Worm (Caenorhabditis elegans) whole organism, mixed stage, embryonic: Measurements from ENCODE around the gene T28C6.11.

Source experiments
- blmp-1 ChIP-seq: fragments of 150-350 bp; optimal IDR thresholded peaks from 2 replicates; lab custom pipeline; 2014; ENCODE audit warnings: missing biosample characterization, missing genetic modification characterization
- ceh-83 ChIP-seq: fragments of 200-800 bp; sonication (Bioruptor generic); optimal IDR thresholded peaks from 2 replicates; lab custom pipeline; 2018; ENCODE audit warnings: mild to moderate bottlenecking, missing genetic modification characterization, missing compliant biosample characterization
- ces-1 ChIP-seq: fragments of 150-350 bp; optimal IDR thresholded peaks from 2 replicates; lab custom pipeline; 2014; ENCODE audit warnings: missing biosample characterization, missing genetic modification reagents, missing genetic modification characterization
- cnd-1 ChIP-seq: fragments of 200-800 bp; sonication (Bioruptor generic); optimal IDR thresholded peaks from 2 replicates; lab custom pipeline; 2018; ENCODE audit warnings: mild to moderate bottlenecking, missing genetic modification characterization, missing compliant biosample characterization
- elt-1 ChIP-seq: sonication (generic microtip); optimal IDR thresholded peaks from 2 replicates; lab custom pipeline; 2017; ENCODE audit warnings: missing genetic modification characterization, mild to moderate bottlenecking, missing compliant biosample characterization, antibody characterized with exemption, moderate library complexity, borderline replicate concordance; ENCODE audit not compliant: insufficient read depth
- elt-3 ChIP-seq: fragments of 150-350 bp; optimal IDR thresholded peaks from 2 replicates; lab custom pipeline; 2014; ENCODE audit warnings: missing biosample characterization, missing genetic modification characterization
- ham-2 ChIP-seq: fragments of 200-800 bp; sonication (Bioruptor generic); optimal IDR thresholded peaks from 2 replicates; lab custom pipeline; 2018; ENCODE audit warnings: mild to moderate bottlenecking, missing genetic modification characterization, missing compliant biosample characterization
- lin-13 ChIP-seq: fragments of 150-350 bp; optimal IDR thresholded peaks from 2 replicates; lab custom pipeline; 2014; ENCODE audit warnings: missing biosample characterization, missing genetic modification characterization
- lin-32 ChIP-seq: fragments of 200-800 bp; sonication (Bioruptor generic); optimal IDR thresholded peaks from 2 replicates; lab custom pipeline; 2018; ENCODE audit warnings: mild to moderate bottlenecking, missing genetic modification characterization, missing compliant biosample characterization
- lsy-2 ChIP-seq: fragments of 150-350 bp; optimal IDR thresholded peaks from 2 replicates; lab custom pipeline; 2014; ENCODE audit warnings: missing biosample characterization, missing genetic modification characterization
- mab-5 ChIP-seq: fragments of 150-350 bp; optimal IDR thresholded peaks from 2 replicates; lab custom pipeline; 2014; ENCODE audit warnings: missing biosample characterization, missing genetic modification characterization
- mls-2 ChIP-seq: sonication (generic microtip); optimal IDR thresholded peaks from 2 replicates; lab custom pipeline; 2016; ENCODE audit warnings: mild to moderate bottlenecking, missing genetic modification characterization, moderate library complexity, missing compliant biosample characterization
- nhr-12 ChIP-seq: fragments of 150-350 bp; optimal IDR thresholded peaks from 2 replicates; lab custom pipeline; 2014; ENCODE audit warnings: missing biosample characterization, missing genetic modification characterization
- nhr-2 ChIP-seq: fragments of 150-350 bp; optimal IDR thresholded peaks from 2 replicates; lab custom pipeline; 2014; ENCODE audit warnings: missing biosample characterization, missing genetic modification characterization
- nhr-237 ChIP-seq: fragments of 150-350 bp; optimal IDR thresholded peaks from 2 replicates; lab custom pipeline; 2014; ENCODE audit warnings: missing biosample characterization, missing genetic modification characterization
- nhr-28 ChIP-seq: fragments of 150-350 bp; optimal IDR thresholded peaks from 2 replicates; lab custom pipeline; 2014; ENCODE audit warnings: missing biosample characterization, missing genetic modification characterization
- nhr-76 ChIP-seq: sonication (generic microtip); optimal IDR thresholded peaks from 2 replicates; lab custom pipeline; 2017; ENCODE audit warnings: missing biosample characterization, missing genetic modification characterization
- pha-4 ChIP-seq: fragments of 150-350 bp; optimal IDR thresholded peaks from 2 replicates; lab custom pipeline; 2018; ENCODE audit warnings: missing biosample characterization, missing genetic modification reagents, missing genetic modification characterization
- sem-2 ChIP-seq: fragments of 200-800 bp; sonication (Bioruptor generic); optimal IDR thresholded peaks from 2 replicates; lab custom pipeline; 2018; ENCODE audit warnings: mild to moderate bottlenecking, missing genetic modification characterization, missing compliant biosample characterization
- snpc-4 ChIP-seq: fragments of 150-350 bp; optimal IDR thresholded peaks from 2 replicates; lab custom pipeline; 2014; ENCODE audit warnings: missing biosample characterization, missing genetic modification characterization
- sptf-1 ChIP-seq: sonication (generic microtip); optimal IDR thresholded peaks from 2 replicates; lab custom pipeline; 2017; ENCODE audit warnings: mild to moderate bottlenecking, missing genetic modification characterization, moderate library complexity, missing compliant biosample characterization
- tbx-8 ChIP-seq: fragments of 200-800 bp; sonication (Bioruptor generic); optimal IDR thresholded peaks from 2 replicates; lab custom pipeline; 2018; ENCODE audit warnings: mild to moderate bottlenecking, missing genetic modification characterization, moderate library complexity, missing compliant biosample characterization
- unc-120 ChIP-seq: sonication (generic microtip); optimal IDR thresholded peaks from 2 replicates; lab custom pipeline; 2017; ENCODE audit warnings: missing genetic modification characterization, missing compliant biosample characterization; ENCODE audit not compliant: poor library complexity, severe bottlenecking
- unc-39 ChIP-seq: fragments of 150-350 bp; optimal IDR thresholded peaks from 2 replicates; lab custom pipeline; 2014; ENCODE audit warnings: missing biosample characterization, missing genetic modification characterization
- unc-62 ChIP-seq: fragments of 150-350 bp; optimal IDR thresholded peaks from 2 replicates; lab custom pipeline; 2014; ENCODE audit warnings: missing biosample characterization, missing genetic modification reagents, missing genetic modification characterization
- ztf-11 ChIP-seq: fragments of 150-350 bp; optimal IDR thresholded peaks from 2 replicates; lab custom pipeline; 2014; ENCODE audit warnings: missing biosample characterization, missing genetic modification characterization

The T28C6.11 gene

ce11 chrIV:8807327-8807726, 32.7 kb downstream of the T28C6.11 start:
- no peak for TF ChIP-seq snpc-4 (tag; lab: Kevin White, UChicago)
- TF ChIP-seq nhr-237 (tag; lab: Kevin White, UChicago), result no peak
- TF ChIP-seq unc-120 (tag; lab: Kevin White, UChicago), result no peak
- TF ChIP-seq unc-62 (GFP tag; lab: Kevin White, UChicago), result no peak

- TF ChIP-seq nhr-28 (tag; lab: Kevin White, UChicago) (no peak), ztf-11 (tag; lab: Kevin White, UChicago) (no peak), unc-62 (GFP tag; lab: Kevin White, UChicago) (no peak), blmp-1 (tag; lab: Kevin White, UChicago) (no peak), elt-3 (tag; lab: Kevin White, UChicago) (no peak), lsy-2 (tag; lab: Kevin White, UChicago) (no peak), nhr-12 (no peak)
Measured at ce11 chrIV:8798255-8798654, 41.8 kb downstream of the T28C6.11 start, which contains the start of gene clec-182. clec-182 (minus strand) TSS chrIV:8798355.

- TF ChIP-seq elt-1 (tag; lab: Kevin White, UChicago), result no peak
- TF ChIP-seq unc-62 (GFP tag; lab: Kevin White, UChicago), result no peak
- peak; percentile 50 for TF ChIP-seq ces-1 (GFP tag; lab: Kevin White, UChicago)
- TF ChIP-seq, all 35 proteins: peak for 1
Measured at ce11 chrIV:8796246-8796645, 43.8 kb downstream of the T28C6.11 start.

- peak; percentile 35 for TF ChIP-seq sptf-1
- TF ChIP-seq unc-120 (tag; lab: Kevin White, UChicago), result peak; percentile 18
- TF ChIP-seq ceh-83 (GFP tag; lab: Kevin White, UChicago), result peak; percentile 52
- no peak for TF ChIP-seq mls-2
Measured at ce11 chrIV:8794895-8795665, 45.0 kb downstream of the T28C6.11 start.

- TF ChIP-seq lin-32 (GFP tag; lab: Kevin White, UChicago), result no peak
- TF ChIP-seq lin-13, result no peak
- TF ChIP-seq ces-1 (GFP tag; lab: Kevin White, UChicago), result no peak
- TF ChIP-seq unc-120 (tag; lab: Kevin White, UChicago), result no peak
- TF ChIP-seq ham-2 (GFP tag; lab: Kevin White, UChicago), result no peak
- TF ChIP-seq sem-2 (GFP tag; lab: Kevin White, UChicago), result no peak
- TF ChIP-seq sptf-1, result no peak
- no peak for TF ChIP-seq mab-5 (tag; lab: Kevin White, UChicago)
- TF ChIP-seq tbx-8 (GFP tag; lab: Kevin White, UChicago), result no peak
- no peak for TF ChIP-seq unc-39 (tag; lab: Kevin White, UChicago)
- TF ChIP-seq ztf-11 (tag; lab: Kevin White, UChicago), result no peak
- TF ChIP-seq, all 35 proteins: peak for 0
Measured at ce11 chrIV:8793223-8793622, 46.8 kb downstream of the T28C6.11 start.

- TF ChIP-seq ces-1 (GFP tag; lab: Kevin White, UChicago) (no peak), nhr-76 (tag; lab: Kevin White, UChicago) (no peak), tbx-8 (GFP tag; lab: Kevin White, UChicago) (no peak), unc-39 (tag; lab: Kevin White, UChicago) (no peak), mls-2 (no peak), ham-2 (GFP tag; lab: Kevin White, UChicago) (no peak), cnd-1 (tag; lab: Kevin White, UChicago) (no peak), lin-13 (no peak), nhr-2 (tag; lab: Kevin White, UChicago) (no peak)
Measured at ce11 chrIV:8792808-8793207, 47.3 kb downstream of the T28C6.11 start, which contains the start of gene C33D9.3. C33D9.3 (minus strand) TSS chrIV:8792908.

- TF ChIP-seq ceh-83 (GFP tag; lab: Kevin White, UChicago), result no peak
- TF ChIP-seq tbx-8 (GFP tag; lab: Kevin White, UChicago), result no peak
- TF ChIP-seq nhr-12, result no peak
- no peak for TF ChIP-seq mab-5 (tag; lab: Kevin White, UChicago)
- no peak for TF ChIP-seq cnd-1 (tag; lab: Kevin White, UChicago)
- TF ChIP-seq nhr-76 (tag; lab: Kevin White, UChicago), result no peak
- TF ChIP-seq pha-4, result no peak
- no peak for TF ChIP-seq lsy-2 (tag; lab: Kevin White, UChicago)
- no peak for TF ChIP-seq lin-32 (GFP tag; lab: Kevin White, UChicago)
- TF ChIP-seq, all 35 proteins: peak for 0
Measured at ce11 chrIV:8790144-8790543, 49.9 kb downstream of the T28C6.11 start, which contains the start of gene sru-35. sru-35 (minus strand) TSS chrIV:8790244.
